Fruit fly (Drosophila melanogaster) whole organism, wandering third instar larva: Measurements from ENCODE around the gene how.

ENCODE experiments used
- CG9705 ChIP-seq: fragments of 200-800 bp; sonication (Bioruptor generic); optimal IDR thresholded peaks from 2 replicates; lab custom pipeline; 2018; ENCODE audit warnings: missing biosample characterization, mild to moderate bottlenecking, missing genetic modification characterization
- CrebA ChIP-seq: fragments of 200-800 bp; sonication (Bioruptor generic); optimal IDR thresholded peaks from 2 replicates; lab custom pipeline; 2016; ENCODE audit warnings: missing biosample characterization, mild to moderate bottlenecking, missing genetic modification characterization, borderline replicate concordance
- Myc ChIP-seq: fragments of >200 bp; optimal IDR thresholded peaks from 2 replicates; lab custom pipeline; 2017
- br ChIP-seq: fragments of 200-800 bp; sonication (Bioruptor generic); optimal IDR thresholded peaks from 2 replicates; lab custom pipeline; 2016; ENCODE audit warnings: missing biosample characterization, missing genetic modification characterization
- jim ChIP-seq: fragments of 175-275, 200-325 bp; sonication (Bioruptor generic); optimal IDR thresholded peaks from 2 replicates; lab custom pipeline; 2016; ENCODE audit warnings: missing biosample characterization, mild to moderate bottlenecking, missing genetic modification characterization

- no peak for TF ChIP-seq br (GFP tag; lab: Kevin White, UChicago)
- no peak for TF ChIP-seq jim (GFP tag; lab: Kevin White, UChicago)
- no peak for TF ChIP-seq CG9705 (GFP tag; lab: Kevin White, UChicago)
- TF ChIP-seq CrebA (GFP tag; lab: Kevin White, UChicago): no peak
- no peak for TF ChIP-seq Myc
These were observed 38.5 kb upstream of the how start for dm6 chr3R:22003508-22003907.
